Worm (Caenorhabditis elegans) whole organism, L4 larva: ENCODE data around the gene F22E5.12.

Experiments used
- aly-2 ChIP-seq: sonication (generic microtip); optimal IDR thresholded peaks from 2 replicates; lab custom pipeline; 2018; ENCODE audit warnings: missing biosample characterization, missing genetic modification characterization
- dmd-9 ChIP-seq: fragments of 200-800 bp; sonication (Bioruptor generic); IDR thresholded peaks from 2 replicates; pipeline ENCODE4 v1.3.6; 2022; ENCODE audit warnings: missing genetic modification reagents, missing genetic modification characterization, missing compliant biosample characterization
- hlh-11 ChIP-seq: fragments of 200-800 bp; sonication (Bioruptor generic); optimal IDR thresholded peaks from 2 replicates; lab custom pipeline; 2018; ENCODE audit warnings: mild to moderate bottlenecking, missing genetic modification characterization, missing compliant biosample characterization
- lin-39 ChIP-seq: fragments of 150-350 bp; optimal IDR thresholded peaks from 2 replicates; lab custom pipeline; 2014; ENCODE audit warnings: missing biosample characterization, missing genetic modification reagents, missing genetic modification characterization
- ztf-11 ChIP-seq: fragments of 150-350 bp; optimal IDR thresholded peaks from 2 replicates; lab custom pipeline; 2014; ENCODE audit warnings: missing biosample characterization, missing genetic modification characterization

DNA sequence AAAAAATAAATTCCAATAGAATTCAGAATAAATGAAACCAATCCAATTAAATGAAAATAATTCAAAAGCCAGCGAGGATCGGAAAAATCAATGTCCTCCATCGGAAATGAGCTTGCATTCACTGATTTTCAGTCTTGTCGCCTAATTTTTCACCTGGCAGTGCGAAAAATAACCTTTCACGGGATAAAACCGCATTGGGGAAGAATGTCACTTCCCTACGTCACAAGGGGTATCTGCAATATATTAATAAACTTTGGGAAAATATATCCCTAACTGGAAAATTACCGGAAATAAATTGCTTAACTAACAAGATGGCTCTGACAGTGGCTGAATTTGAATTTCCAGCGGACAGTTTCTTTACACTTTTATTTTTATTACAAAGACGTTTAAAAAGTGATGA is 41.3 kb downstream of the F22E5.12 start, which contains the start of gene sri-77:
- no peak for TF ChIP-seq lin-39 (tag; lab: Kevin White, UChicago)
- no peak for TF ChIP-seq aly-2 (tag; lab: Kevin White, UChicago)
- no peak for TF ChIP-seq ztf-11
- TF ChIP-seq dmd-9 (GFP tag; lab: Robert Waterston, UW), result no peak
- no peak for TF ChIP-seq hlh-11 (tag; lab: Kevin White, UChicago)
